Worm (Caenorhabditis elegans) whole organism, L3 larva: ENCODE data around the gene C13A2.9.

Experiments used
- elt-3 ChIP-seq, 3 experiments: fragments of 150-350 bp in 1 of 3; sonication (generic microtip) in 2 of 3; optimal IDR thresholded peaks; 2 replicates in 2 of 3; 4 replicates in 1 of 3; lab custom pipeline; 2014 to 2017; ENCODE audit warnings: missing biosample characterization in 3 of 3, missing genetic modification characterization in 3 of 3
- hmg-11 ChIP-seq: sonication (generic microtip); optimal IDR thresholded peaks from 2 replicates; lab custom pipeline; 2016; ENCODE audit warnings: missing genetic modification characterization, missing compliant biosample characterization
- zag-1 ChIP-seq: fragments of 150-350 bp; optimal IDR thresholded peaks from 2 replicates; lab custom pipeline; 2014; ENCODE audit warnings: missing biosample characterization, missing genetic modification characterization

ce11 chrV:7313233-7313632, 49.3 kb upstream of the C13A2.9 start, which contains the start of gene srx-6:
- TF ChIP-seq hmg-11 (tag; lab: Kevin White, UChicago) (no peak), elt-3 (tag; optimal IDR thresholded peaks at IDR 0.05; lab: Kevin White, UChicago) (no peak), zag-1 (tag; lab: Kevin White, UChicago) (no peak)
